Worm (Caenorhabditis elegans) whole organism, early embryonic: ENCODE data around the gene dph-7.

ENCODE experiments used
- B0310.2 ChIP-seq: sonication (generic microtip); optimal IDR thresholded peaks from 2 replicates; lab custom pipeline; 2016; ENCODE audit warnings: mild to moderate bottlenecking, missing genetic modification characterization, missing compliant biosample characterization
- ama-1 ChIP-seq: fragments of 150-350 bp; optimal IDR thresholded peaks from 2 replicates; lab custom pipeline; 2014
- flt-1 ChIP-seq: fragments of 200-800 bp; sonication (Bioruptor generic); IDR thresholded peaks from 2 replicates; pipeline ENCODE4 v1.3.6; 2022; ENCODE audit warnings: missing genetic modification characterization, missing compliant biosample characterization
- hmg-4 ChIP-seq: fragments of 200-800 bp; sonication (Bioruptor generic); optimal IDR thresholded peaks from 2 replicates; lab custom pipeline; 2018; ENCODE audit warnings: mild to moderate bottlenecking, missing genetic modification characterization, missing compliant biosample characterization
- sea-1 ChIP-seq: fragments of 200-800 bp; sonication (Bioruptor generic); conservative IDR thresholded peaks from 2 replicates; pipeline ENCODE4 v1.3.6; 2022; ENCODE audit warnings: missing genetic modification characterization, missing compliant biosample characterization

- TF ChIP-seq sea-1 (GFP tag; lab: Robert Waterston, UW) (no peak), B0310.2 (tag; lab: Kevin White, UChicago) (no peak), ama-1 (lab: Kevin White, UChicago) (no peak), hmg-4 (GFP tag; lab: Kevin White, UChicago) (no peak), flt-1 (GFP tag; lab: Robert Waterston, UW) (no peak)
Measured at ce11 chrIII:13346785-13347184, 31.9 kb downstream of the dph-7 start, which contains the start of gene mtm-6.
